Worm (Caenorhabditis elegans) whole organism, L4 larva: ENCODE data around the gene C50H11.13.
"Not testable (repeated sequence)": the region's sequence is repeated elsewhere in the genome, so short reads cannot be mapped to it uniquely, and the experiment has no call there.

Experiments used
- R02D3.7 ChIP-seq: fragments of 150-350 bp; sonication (generic microtip); optimal IDR thresholded peaks from 3 replicates; lab custom pipeline; 2014; ENCODE audit warnings: missing biosample characterization, missing genetic modification characterization
- Y105C5A.15 ChIP-seq: fragments of 200-800 bp; sonication (Bioruptor generic); IDR thresholded peaks from 2 replicates; pipeline ENCODE4 v1.3.6; 2022; ENCODE audit warnings: missing genetic modification characterization, missing compliant biosample characterization
- Y75B8A.6 ChIP-seq: fragments of 200-800 bp; sonication (Bioruptor generic); IDR thresholded peaks from 2 replicates; pipeline ENCODE4 v1.3.6; 2022; ENCODE audit warnings: missing genetic modification reagents, missing genetic modification characterization, missing compliant biosample characterization
- cey-2 ChIP-seq: sonication (generic microtip); optimal IDR thresholded peaks from 3 replicates; lab custom pipeline; 2017; ENCODE audit warnings: missing genetic modification characterization, mild to moderate bottlenecking, missing compliant biosample characterization, antibody characterized with exemption, borderline replicate concordance; ENCODE audit not compliant: insufficient read depth
- daf-12 ChIP-seq: fragments of 150-350 bp; optimal IDR thresholded peaks from 2 replicates; lab custom pipeline; 2014; ENCODE audit warnings: missing biosample characterization, missing genetic modification reagents, missing genetic modification characterization
- daf-16 ChIP-seq, 3 experiments: sonication (generic microtip); optimal IDR thresholded peaks; 2 replicates each; lab custom pipeline; 2016 to 2017; ENCODE audit warnings: missing genetic modification characterization in 3 of 3, missing genetic modification reagents in 3 of 3, mild to moderate bottlenecking in 2 of 3, missing compliant biosample characterization in 2 of 3, missing biosample characterization in 1 of 3, moderate library complexity in 1 of 3
- dmd-6 ChIP-seq: fragments of 200-800 bp; sonication (Bioruptor generic); IDR thresholded peaks from 2 replicates; pipeline ENCODE4 v1.3.6; 2022; ENCODE audit warnings: missing genetic modification reagents, missing genetic modification characterization, missing compliant biosample characterization
- dmd-8 ChIP-seq: fragments of 200-800 bp; sonication (Bioruptor generic); IDR thresholded peaks from 2 replicates; pipeline ENCODE4 v1.3.6; 2022; ENCODE audit warnings: missing genetic modification characterization, missing compliant biosample characterization
- dmd-9 ChIP-seq: fragments of 200-800 bp; sonication (Bioruptor generic); IDR thresholded peaks from 2 replicates; pipeline ENCODE4 v1.3.6; 2022; ENCODE audit warnings: missing genetic modification reagents, missing genetic modification characterization, missing compliant biosample characterization
- fkh-10 ChIP-seq: fragments of 150-350 bp; optimal IDR thresholded peaks from 2 replicates; lab custom pipeline; 2014; ENCODE audit warnings: missing biosample characterization, missing genetic modification reagents, missing genetic modification characterization
- fos-1 ChIP-seq: fragments of 150-350 bp; optimal IDR thresholded peaks from 2 replicates; lab custom pipeline; 2014; ENCODE audit warnings: missing biosample characterization, missing genetic modification characterization
- hlh-30 ChIP-seq: sonication (generic microtip); optimal IDR thresholded peaks from 2 replicates; lab custom pipeline; 2017; ENCODE audit warnings: antibody characterized with exemption, mild to moderate bottlenecking, missing genetic modification characterization, missing compliant biosample characterization; ENCODE audit not compliant: insufficient read depth
- hmg-1.1 ChIP-seq: fragments of 200-800 bp; sonication (Bioruptor generic); IDR thresholded peaks from 2 replicates; pipeline ENCODE4 v1.3.6; 2022; ENCODE audit warnings: missing genetic modification reagents, missing genetic modification characterization, missing compliant biosample characterization
- lim-7 ChIP-seq: fragments of 200-800 bp; sonication (Bioruptor generic); IDR thresholded peaks from 2 replicates; pipeline ENCODE4 v1.3.6; 2022; ENCODE audit warnings: missing genetic modification characterization, missing compliant biosample characterization
- lin-1 ChIP-seq: fragments of 200-800 bp; sonication (Bioruptor generic); IDR thresholded peaks from 2 replicates; pipeline ENCODE4 v1.3.6; 2022; ENCODE audit warnings: missing genetic modification reagents, missing genetic modification characterization, missing compliant biosample characterization
- lin-13 ChIP-seq: fragments of 150-350 bp; optimal IDR thresholded peaks from 2 replicates; lab custom pipeline; 2014; ENCODE audit warnings: missing biosample characterization, missing genetic modification reagents, missing genetic modification characterization
- lin-29 ChIP-seq: fragments of 200-800 bp; sonication (Bioruptor generic); IDR thresholded peaks from 2 replicates; pipeline ENCODE4 v1.3.6; 2022; ENCODE audit warnings: missing genetic modification reagents, missing genetic modification characterization, missing compliant biosample characterization
- madf-9 ChIP-seq: fragments of 200-800 bp; sonication (Bioruptor generic); conservative IDR thresholded peaks from 2 replicates; pipeline ENCODE4 v1.3.6; 2022; ENCODE audit warnings: missing genetic modification reagents, missing genetic modification characterization, missing compliant biosample characterization
- mdl-1 ChIP-seq, 2 experiments: fragments of 150-350 bp in 1 of 2; sonication (generic microtip) in 1 of 2; optimal IDR thresholded peaks; 2 replicates each; lab custom pipeline; 2014 to 2017; ENCODE audit warnings: missing biosample characterization in 2 of 2, missing genetic modification characterization in 2 of 2
- mdt-29 ChIP-seq: fragments of 200-800 bp; sonication (Bioruptor generic); IDR thresholded peaks from 2 replicates; pipeline ENCODE4 v1.3.6; 2022; ENCODE audit warnings: missing genetic modification reagents, missing genetic modification characterization, missing compliant biosample characterization
- mep-1 ChIP-seq: fragments of 150-350 bp; sonication (generic microtip); optimal IDR thresholded peaks from 3 replicates; lab custom pipeline; 2014; ENCODE audit warnings: missing biosample characterization, missing genetic modification characterization
- mxl-2 ChIP-seq: fragments of 200-800 bp; sonication (Bioruptor generic); conservative IDR thresholded peaks from 2 replicates; pipeline ENCODE4 v1.3.6; 2022; ENCODE audit warnings: missing genetic modification reagents, missing genetic modification characterization, missing compliant biosample characterization
- nhr-10 ChIP-seq: fragments of 150-350 bp; optimal IDR thresholded peaks from 2 replicates; lab custom pipeline; 2014; ENCODE audit warnings: missing biosample characterization, missing genetic modification characterization
- nhr-11 ChIP-seq: fragments of 150-350 bp; optimal IDR thresholded peaks from 2 replicates; lab custom pipeline; 2014; ENCODE audit warnings: missing biosample characterization, missing genetic modification characterization
- nhr-111 ChIP-seq: fragments of 200-800 bp; sonication (Bioruptor generic); optimal IDR thresholded peaks from 2 replicates; lab custom pipeline; 2018; ENCODE audit warnings: mild to moderate bottlenecking, missing genetic modification characterization, missing compliant biosample characterization
- nhr-237 ChIP-seq: sonication (generic microtip); optimal IDR thresholded peaks from 2 replicates; lab custom pipeline; 2017; ENCODE audit warnings: missing biosample characterization, missing genetic modification characterization
- nhr-25 ChIP-seq: sonication (generic microtip); optimal IDR thresholded peaks from 2 replicates; lab custom pipeline; 2017; ENCODE audit warnings: missing genetic modification characterization, mild to moderate bottlenecking, missing compliant biosample characterization, antibody characterized with exemption, moderate library complexity, borderline replicate concordance; ENCODE audit not compliant: insufficient read depth
- nhr-42 ChIP-seq: fragments of 200-800 bp; sonication (Bioruptor generic); IDR thresholded peaks from 2 replicates; pipeline ENCODE4 v1.3.6; 2022; ENCODE audit warnings: missing genetic modification characterization, missing compliant biosample characterization
- nhr-76 ChIP-seq: fragments of 150-350 bp; optimal IDR thresholded peaks from 2 replicates; lab custom pipeline; 2014; ENCODE audit warnings: missing biosample characterization, missing genetic modification characterization
- pha-4 ChIP-seq, 2 experiments: fragments of 150-350 bp in 1 of 2; fragments of 200-800 bp in 1 of 2; sonication (Bioruptor generic) in 1 of 2; IDR thresholded peaks in 1 of 2; optimal IDR thresholded peaks in 1 of 2; 2 replicates each; pipeline versions ENCODE4 v1.3.6 to Lab custom; 2014 to 2022; ENCODE audit warnings: missing genetic modification characterization in 2 of 2, missing genetic modification reagents in 2 of 2, missing biosample characterization in 1 of 2, missing compliant biosample characterization in 1 of 2
- pqm-1 ChIP-seq: sonication (generic microtip); optimal IDR thresholded peaks from 2 replicates; lab custom pipeline; 2017; ENCODE audit warnings: missing biosample characterization, missing genetic modification characterization
- sdz-12 ChIP-seq: fragments of 200-800 bp; sonication (Bioruptor generic); optimal IDR thresholded peaks from 2 replicates; lab custom pipeline; 2018; ENCODE audit warnings: mild to moderate bottlenecking, missing genetic modification characterization, missing compliant biosample characterization
- set-16 ChIP-seq: fragments of 200-800 bp; sonication (Bioruptor generic); IDR thresholded peaks from 2 replicates; pipeline ENCODE4 v1.3.6; 2022; ENCODE audit warnings: missing genetic modification reagents, missing genetic modification characterization, missing compliant biosample characterization
- skn-1 ChIP-seq: fragments of 150-350 bp; optimal IDR thresholded peaks from 2 replicates; lab custom pipeline; 2014; ENCODE audit warnings: missing biosample characterization, missing genetic modification characterization
- snpc-1.2 ChIP-seq: fragments of 200-800 bp; sonication (Bioruptor generic); IDR thresholded peaks from 2 replicates; pipeline ENCODE4 v1.3.6; 2022; ENCODE audit warnings: missing genetic modification reagents, missing genetic modification characterization, missing compliant biosample characterization
- spr-1 ChIP-seq: sonication (generic microtip); optimal IDR thresholded peaks from 2 replicates; lab custom pipeline; 2016; ENCODE audit warnings: mild to moderate bottlenecking, missing genetic modification characterization, missing compliant biosample characterization
- spr-3 ChIP-seq: fragments of 200-800 bp; sonication (Bioruptor generic); optimal IDR thresholded peaks from 2 replicates; lab custom pipeline; 2018; ENCODE audit warnings: mild to moderate bottlenecking, missing genetic modification characterization, missing compliant biosample characterization
- tra-1 ChIP-seq: fragments of 200-800 bp; sonication (Bioruptor generic); IDR thresholded peaks from 2 replicates; pipeline ENCODE4 v1.3.6; 2022; ENCODE audit warnings: missing genetic modification reagents, missing genetic modification characterization, missing compliant biosample characterization
- unc-62 ChIP-seq, 3 experiments: fragments of 150-350 bp in 1 of 3; sonication (generic microtip); optimal IDR thresholded peaks in 2 of 3; peaks in 1 of 3; 1 replicate in 1 of 3; 2 replicates in 2 of 3; lab custom pipeline; 2014 to 2017; ENCODE audit warnings: missing biosample characterization in 3 of 3, missing genetic modification characterization in 3 of 3, missing genetic modification reagents in 3 of 3, missing genotype in 1 of 3
- zag-1 ChIP-seq: fragments of 150-350 bp; optimal IDR thresholded peaks from 2 replicates; lab custom pipeline; 2014; ENCODE audit warnings: missing biosample characterization, missing genetic modification characterization
- ztf-11 ChIP-seq: fragments of 150-350 bp; optimal IDR thresholded peaks from 2 replicates; lab custom pipeline; 2014; ENCODE audit warnings: missing biosample characterization, missing genetic modification characterization
- ztf-7 ChIP-seq: fragments of 150-350 bp; optimal IDR thresholded peaks from 2 replicates; lab custom pipeline; 2014; ENCODE audit warnings: missing biosample characterization, missing genetic modification characterization

Gene C50H11.13

ce11 chrV:3104134-3104533 is 32.7 kb upstream of the C50H11.13 start, which contains the start of gene str-66:
Gene str-66, minus strand, starts transcription at chrV:3104234.
- no peak for TF ChIP-seq tra-1
- no peak for TF ChIP-seq nhr-111 (GFP tag; lab: Kevin White, UChicago)
- TF ChIP-seq zag-1: no peak
- TF ChIP-seq fos-1 (tag; lab: Kevin White, UChicago): no peak
- no peak for TF ChIP-seq nhr-237 (tag; lab: Kevin White, UChicago)
- no peak for TF ChIP-seq daf-16 (GFP tag; optimal IDR thresholded peaks at IDR 0.05; lab: Kevin White, UChicago)
- no peak for TF ChIP-seq daf-16 (tag; optimal IDR thresholded peaks at IDR 0.05; lab: Kevin White, UChicago)
- no peak for TF ChIP-seq lin-13
- TF ChIP-seq fkh-10: no peak
- no peak for TF ChIP-seq skn-1
- no peak for TF ChIP-seq Y75B8A.6 (GFP tag; lab: Robert Waterston, UW)
- TF ChIP-seq spr-3 (GFP tag; lab: Kevin White, UChicago): no peak
- no peak for TF ChIP-seq lim-7 (GFP tag; lab: Robert Waterston, UW)
- TF ChIP-seq snpc-1.2 (GFP tag; lab: Robert Waterston, UW): no peak
- no peak for TF ChIP-seq lin-29 (GFP tag; lab: Robert Waterston, UW)
- no peak for TF ChIP-seq spr-1 (tag; lab: Kevin White, UChicago)
- no peak for TF ChIP-seq sdz-12 (GFP tag; lab: Kevin White, UChicago)
- no peak for TF ChIP-seq mep-1 (tag; lab: Kevin White, UChicago)
- no peak for TF ChIP-seq unc-62 (GFP tag; optimal IDR thresholded peaks at IDR 0.05 in 1 of 2; lab: Kevin White, UChicago)
- TF ChIP-seq unc-62 (tag; optimal IDR thresholded peaks at IDR 0.05; lab: Kevin White, UChicago): no peak
- no peak for TF ChIP-seq dmd-8 (GFP tag; lab: Robert Waterston, UW)

DNA sequence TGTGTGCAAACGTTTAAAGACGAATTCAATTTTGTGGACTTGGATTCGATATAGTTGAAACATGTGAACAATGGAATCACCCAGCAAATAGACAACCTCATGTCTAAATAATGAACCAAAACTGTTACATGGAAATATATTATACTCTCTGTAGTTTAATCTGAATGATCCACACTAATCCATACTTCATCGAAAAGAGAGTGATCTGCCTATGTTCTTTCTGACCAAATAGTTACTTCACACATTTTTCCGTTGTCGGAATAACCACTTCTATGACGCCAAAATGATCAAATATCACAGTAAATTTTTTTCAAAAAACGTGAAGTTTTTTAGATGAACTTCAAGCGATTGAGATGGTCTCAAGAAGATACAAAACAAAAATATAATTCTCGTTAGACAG is 30.6 kb upstream of the C50H11.13 start, which contains the start of gene Y73C8C.4:
Gene Y73C8C.4 (minus strand): TSS at position 101 of the 400 bp plus-strand sequence.
- TF ChIP-seq ztf-11 (tag; lab: Kevin White, UChicago); Y105C5A.15; R02D3.7 (tag; lab: Kevin White, UChicago): not testable (repeated sequence)
- TF ChIP-seq, all 104 proteins: peak for 0; not testable (repeated sequence) for 104

ce11 chrV:3100527-3100926 is 29.1 kb upstream of the C50H11.13 start:
- no peak for TF ChIP-seq nhr-42 (GFP tag; lab: Robert Waterston, UW)
- TF ChIP-seq dmd-9 (GFP tag; lab: Robert Waterston, UW): 0 out of 2 replicates have a peak, but pooled peaks have one; percentile 12
- TF ChIP-seq set-16 (GFP tag; lab: Robert Waterston, UW): peak; percentile 83
- TF ChIP-seq, all 104 proteins: peak for 2

DNA sequence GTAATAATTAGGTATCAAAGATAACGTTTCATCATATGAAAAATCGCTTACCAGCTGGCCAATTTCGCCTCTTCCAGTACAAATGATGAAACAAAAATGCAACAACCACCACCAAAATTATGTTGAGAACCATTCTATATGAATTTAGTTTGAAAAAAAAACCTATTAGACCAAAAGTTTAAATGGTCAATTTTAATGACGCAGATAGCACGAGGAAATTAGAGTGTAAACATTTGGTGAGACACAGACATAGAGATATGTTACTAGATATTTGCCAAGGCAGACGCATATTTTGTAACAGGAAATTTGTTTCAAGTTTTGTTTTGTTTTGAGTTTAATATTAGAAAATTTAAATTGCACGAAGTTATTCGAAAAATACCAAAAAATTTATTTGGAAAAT is 22.9 kb upstream of the C50H11.13 start, which contains the start of gene cyp-33C9:
Gene cyp-33C9 (minus strand): TSS at position 211 of the 400 bp plus-strand sequence.
- TF ChIP-seq skn-1 (no peak), dmd-6 (GFP tag; lab: Robert Waterston, UW) (no peak), cey-2 (tag; lab: Kevin White, UChicago) (no peak), nhr-10 (no peak), nhr-25 (no peak), unc-62 (GFP tag; optimal IDR thresholded peaks at IDR 0.05 in 1 of 2; lab: Kevin White, UChicago) (no peak), unc-62 (tag; optimal IDR thresholded peaks at IDR 0.05; lab: Kevin White, UChicago) (no peak), ztf-11 (tag; lab: Kevin White, UChicago) (no peak), pqm-1 (tag; lab: Kevin White, UChicago) (peak; percentile 24), hmg-1.1 (GFP tag; lab: Robert Waterston, UW) (no peak), nhr-76 (tag; lab: Kevin White, UChicago) (no peak), fos-1 (tag; lab: Kevin White, UChicago) (no peak), nhr-237 (tag; lab: Kevin White, UChicago) (no peak), daf-16 (GFP tag; optimal IDR thresholded peaks at IDR 0.05; lab: Kevin White, UChicago) (no peak), daf-16 (tag; optimal IDR thresholded peaks at IDR 0.05; lab: Kevin White, UChicago) (peak; percentile 58), spr-1 (tag; lab: Kevin White, UChicago) (no peak), mdl-1 (tag; optimal IDR thresholded peaks at IDR 0.05; lab: Kevin White, UChicago) (peak in 1 of 2 experiments; percentile 14), mxl-2 (GFP tag; lab: Robert Waterston, UW) (no peak), madf-9 (no peak), fkh-10 (no peak), lin-1 (GFP tag; lab: Robert Waterston, UW) (no peak), mdt-29 (GFP tag; lab: Robert Waterston, UW) (no peak), hlh-30 (tag; lab: Kevin White, UChicago) (peak; percentile 7), R02D3.7 (tag; lab: Kevin White, UChicago) (no peak), nhr-11 (tag; lab: Kevin White, UChicago) (no peak), ztf-7 (tag; lab: Kevin White, UChicago) (no peak), pha-4 (GFP tag; IDR thresholded peaks at IDR 0.05; lab: Robert Waterston, UW) (no peak), pha-4 (tag; optimal IDR thresholded peaks at IDR 0.05; lab: Kevin White, UChicago) (no peak), daf-12 (tag; lab: Kevin White, UChicago) (no peak)
